Fruit fly (Drosophila melanogaster) whole organism: Measurements from ENCODE around the gene Cf2.

Source experiments
- EcR ChIP-seq, 2 experiments: fragments of >200 bp; optimal IDR thresholded peaks; 2 replicates each; lab custom pipeline; 2017; ENCODE audit warnings: missing biosample characterization in 2 of 2, missing genetic modification characterization in 2 of 2, missing genetic modification reagents in 2 of 2
- pan ChIP-seq: fragments of >200 bp; optimal IDR thresholded peaks from 2 replicates; lab custom pipeline; 2017
- psq ChIP-seq: fragments of >200 bp; optimal IDR thresholded peaks from 2 replicates; lab custom pipeline; 2017

dm6 chr2L:4883023-4883392 is at the start of gene Cf2, which contains the start of gene CG3008:
- TF ChIP-seq pan (lab: Kevin White, UChicago): no peak
- TF ChIP-seq EcR (GFP tag; optimal IDR thresholded peaks at IDR 0.05; lab: Kevin White, UChicago): no peak
- TF ChIP-seq psq: no peak
